Fruit fly (Drosophila melanogaster) whole organism, embryonic: ENCODE data around the gene Esyt2.

ENCODE experiments used
- Awh ChIP-seq: fragments of 200-800 bp; sonication (Bioruptor generic); IDR thresholded peaks from 2 replicates; pipeline ENCODE4, ENCODE4 v1.3.6; 2022; ENCODE audit warnings: missing biosample characterization, missing genetic modification characterization
- Bgb ChIP-seq: fragments of 200-800 bp; sonication (Bioruptor generic); IDR thresholded peaks from 2 replicates; pipeline ENCODE4 v1.3.6; 2022; ENCODE audit warnings: missing biosample characterization, missing genetic modification characterization; ENCODE audit not compliant: partially characterized antibody
- C15 ChIP-seq: fragments of 200-800 bp; sonication (Bioruptor generic); IDR thresholded peaks from 3 replicates; pipeline ENCODE4 v1.3.6; 2022; ENCODE audit warnings: missing biosample characterization, missing genetic modification characterization
- CG10209 ChIP-seq: fragments of 200-800 bp; sonication (Bioruptor generic); optimal IDR thresholded peaks from 3 replicates; lab custom pipeline; 2017; ENCODE audit warnings: missing biosample characterization, mild to moderate bottlenecking, missing genetic modification characterization, missing genetic modification reagents
- CG1233 ChIP-seq: fragments of 200-800 bp; sonication (Bioruptor generic); optimal IDR thresholded peaks from 4 replicates; lab custom pipeline; 2018; ENCODE audit warnings: missing biosample characterization, mild to moderate bottlenecking, missing genetic modification characterization
- CG1602 ChIP-seq: fragments of 200-800 bp; sonication (Bioruptor generic); optimal IDR thresholded peaks from 3 replicates; lab custom pipeline; 2016; ENCODE audit warnings: missing biosample characterization, missing genetic modification characterization
- CG16779 ChIP-seq: fragments of 200-800 bp; sonication (Bioruptor generic); IDR thresholded peaks from 2 replicates; pipeline ENCODE4 v1.3.6; 2022; ENCODE audit warnings: missing biosample characterization, missing genetic modification characterization
- CG16813 ChIP-seq: fragments of 200-800 bp; sonication (Bioruptor generic); IDR thresholded peaks from 3 replicates; pipeline ENCODE4 v1.3.6; 2022; ENCODE audit warnings: missing biosample characterization, missing genetic modification characterization; ENCODE audit not compliant: partially characterized antibody
- CG17385 ChIP-seq: fragments of 200-800 bp; sonication (Bioruptor generic); optimal IDR thresholded peaks from 3 replicates; lab custom pipeline; 2018; ENCODE audit warnings: missing biosample characterization, mild to moderate bottlenecking, missing genetic modification characterization
- CG2120 ChIP-seq: fragments of 200-800 bp; sonication (Bioruptor generic); optimal IDR thresholded peaks from 3 replicates; lab custom pipeline; 2016; ENCODE audit warnings: missing biosample characterization, missing genetic modification characterization
- CG32767 ChIP-seq: fragments of 200-800 bp; sonication (Bioruptor generic); IDR thresholded peaks from 2 replicates; pipeline ENCODE4 v1.3.6; 2022; ENCODE audit warnings: missing biosample characterization, missing genetic modification characterization
- CG4282 ChIP-seq: fragments of 200-800 bp; sonication (Bioruptor generic); optimal IDR thresholded peaks from 2 replicates; lab custom pipeline; 2016; ENCODE audit warnings: missing biosample characterization, missing genetic modification characterization
- CG5245 ChIP-seq: fragments of 200-800 bp; sonication (Bioruptor generic); optimal IDR thresholded peaks from 3 replicates; lab custom pipeline; 2016; ENCODE audit warnings: missing biosample characterization, missing genetic modification characterization
- CG8290 ChIP-seq, 3 experiments: fragments of 200-800 bp; sonication (Bioruptor generic); optimal IDR thresholded peaks; 2 replicates each; lab custom pipeline; 2016 to 2019; ENCODE audit warnings: missing biosample characterization in 3 of 3, missing genetic modification characterization in 3 of 3, mild to moderate bottlenecking in 2 of 3, moderate library complexity in 1 of 3
- CG8359 ChIP-seq: fragments of 200-800 bp; sonication (Bioruptor generic); optimal IDR thresholded peaks from 2 replicates; lab custom pipeline; 2017; ENCODE audit warnings: missing biosample characterization, mild to moderate bottlenecking, missing genetic modification characterization, borderline replicate concordance
- CG8944 ChIP-seq: fragments of 200-800 bp; sonication (Bioruptor generic); optimal IDR thresholded peaks from 3 replicates; lab custom pipeline; 2016; ENCODE audit warnings: missing biosample characterization, missing genetic modification characterization
- Camta ChIP-seq: fragments of 200-800 bp; sonication (Bioruptor generic); optimal IDR thresholded peaks from 2 replicates; lab custom pipeline; 2016; ENCODE audit warnings: missing biosample characterization, missing genetic modification characterization
- Dek ChIP-seq: fragments of 200-800 bp; sonication (Bioruptor generic); optimal IDR thresholded peaks from 3 replicates; lab custom pipeline; 2019; ENCODE audit warnings: missing biosample characterization, mild to moderate bottlenecking, missing genetic modification characterization, moderate library complexity
- Hey ChIP-seq: fragments of 200-800 bp; sonication (Bioruptor generic); optimal IDR thresholded peaks from 3 replicates; lab custom pipeline; 2018; ENCODE audit warnings: missing biosample characterization, mild to moderate bottlenecking, missing genetic modification characterization
- Lhr ChIP-seq: fragments of 200-800 bp; sonication (Bioruptor generic); optimal IDR thresholded peaks from 3 replicates; lab custom pipeline; 2017; ENCODE audit warnings: mild to moderate bottlenecking, missing biosample characterization, missing genetic modification reagents, missing genetic modification characterization
- Pdp1 ChIP-seq, 2 experiments: fragments of 200-800 bp; sonication (Bioruptor generic); optimal IDR thresholded peaks; 3 replicates each; lab custom pipeline; 2016; ENCODE audit warnings: missing biosample characterization in 2 of 2, missing genetic modification characterization in 2 of 2, mild to moderate bottlenecking in 1 of 2, moderate library complexity in 1 of 2
- Poxn ChIP-seq: fragments of 200-800 bp; sonication (Bioruptor generic); IDR thresholded peaks from 2 replicates; pipeline ENCODE4 v1.3.6; 2022; ENCODE audit warnings: missing biosample characterization, missing genetic modification characterization
- Side ChIP-seq: fragments of 200-800 bp; sonication (Bioruptor generic); optimal IDR thresholded peaks from 2 replicates; lab custom pipeline; 2016; ENCODE audit warnings: missing biosample characterization, missing genetic modification characterization
- Six4 ChIP-seq: fragments of 200-800 bp; sonication (Bioruptor generic); optimal IDR thresholded peaks from 2 replicates; lab custom pipeline; 2016; ENCODE audit warnings: missing biosample characterization, missing genetic modification characterization
- Stat92E ChIP-seq, 3 experiments: fragments of >200 bp in 2 of 3; fragments of 200-800 bp in 1 of 3; sonication (Bioruptor generic) in 1 of 3; optimal IDR thresholded peaks; 2 replicates each; lab custom pipeline; 2017 to 2019; ENCODE audit warnings: missing biosample characterization in 3 of 3, missing genetic modification characterization in 3 of 3, mild to moderate bottlenecking in 1 of 3, moderate library complexity in 1 of 3
- ase ChIP-seq: fragments of 200-800 bp; sonication (Bioruptor generic); IDR thresholded peaks from 3 replicates; pipeline ENCODE4 v1.3.6; 2022; ENCODE audit warnings: missing biosample characterization, missing genetic modification characterization
- az2 ChIP-seq: fragments of 200-800 bp; sonication (Bioruptor generic); optimal IDR thresholded peaks from 3 replicates; lab custom pipeline; 2016; ENCODE audit warnings: missing biosample characterization, missing genetic modification characterization
- br ChIP-seq: fragments of >200 bp; optimal IDR thresholded peaks from 2 replicates; lab custom pipeline; 2017
- bsh ChIP-seq, 2 experiments: fragments of 200-800 bp; sonication (Bioruptor generic); optimal IDR thresholded peaks; 2 replicates each; lab custom pipeline; 2017 to 2018; ENCODE audit warnings: mild to moderate bottlenecking in 2 of 2, missing biosample characterization in 2 of 2, missing genetic modification characterization in 2 of 2, moderate library complexity in 1 of 2
- cg ChIP-seq: fragments of 200-800 bp; sonication (Bioruptor generic); optimal IDR thresholded peaks from 3 replicates; lab custom pipeline; 2019; ENCODE audit warnings: missing biosample characterization, mild to moderate bottlenecking, missing genetic modification characterization, moderate library complexity
- chinmo ChIP-seq: fragments of 200-800 bp; sonication (Bioruptor generic); IDR thresholded peaks from 4 replicates; pipeline ENCODE4 v1.3.6; 2022; ENCODE audit warnings: missing biosample characterization, missing genetic modification characterization; ENCODE audit not compliant: partially characterized antibody
- corto ChIP-seq: fragments of 200-800 bp; sonication (Bioruptor generic); optimal IDR thresholded peaks from 2 replicates; lab custom pipeline; 2016; ENCODE audit warnings: missing biosample characterization, mild to moderate bottlenecking, missing genetic modification characterization, moderate library complexity
- crp ChIP-seq, 2 experiments: fragments of 200-800 bp; sonication (Bioruptor generic); optimal IDR thresholded peaks; 2 replicates in 1 of 2; 3 replicates in 1 of 2; lab custom pipeline; 2017; ENCODE audit warnings: missing biosample characterization in 2 of 2, missing genetic modification characterization in 2 of 2, mild to moderate bottlenecking in 1 of 2, moderate library complexity in 1 of 2
- dati ChIP-seq: fragments of 200-800 bp; sonication (Bioruptor generic); IDR thresholded peaks from 2 replicates; pipeline ENCODE4 v1.3.6; 2022; ENCODE audit warnings: missing biosample characterization, missing genetic modification characterization
- ems ChIP-seq: fragments of 200-800 bp; sonication (Bioruptor generic); optimal IDR thresholded peaks from 3 replicates; lab custom pipeline; 2016; ENCODE audit warnings: missing biosample characterization, missing genetic modification characterization
- fd102C ChIP-seq: fragments of 200-800 bp; sonication (Bioruptor generic); optimal IDR thresholded peaks from 2 replicates; lab custom pipeline; 2018; ENCODE audit warnings: missing biosample characterization, mild to moderate bottlenecking, missing genetic modification characterization, moderate library complexity
- gro ChIP-seq: fragments of 200-800 bp; sonication (Bioruptor generic); optimal IDR thresholded peaks from 2 replicates; lab custom pipeline; 2016; ENCODE audit warnings: missing biosample characterization, missing genetic modification characterization
- gsb ChIP-seq: fragments of 200-800 bp; sonication (Bioruptor generic); IDR thresholded peaks from 2 replicates; pipeline ENCODE4 v1.3.6; 2022; ENCODE audit warnings: missing biosample characterization, missing genetic modification characterization
- ind ChIP-seq: fragments of 200-800 bp; sonication (Bioruptor generic); optimal IDR thresholded peaks from 3 replicates; lab custom pipeline; 2016; ENCODE audit warnings: missing biosample characterization, missing genetic modification characterization
- insv ChIP-seq, 2 experiments: fragments of 200-800 bp; sonication (Bioruptor generic); optimal IDR thresholded peaks; 3 replicates each; lab custom pipeline; 2016 to 2018; ENCODE audit warnings: missing biosample characterization in 2 of 2, missing genetic modification characterization in 2 of 2
- klu ChIP-seq: fragments of 200-800 bp; sonication (Bioruptor generic); IDR thresholded peaks from 2 replicates; pipeline ENCODE4 v1.3.6; 2022; ENCODE audit warnings: missing biosample characterization, missing genetic modification characterization
- nerfin-2 ChIP-seq: fragments of 200-800 bp; sonication (Bioruptor generic); IDR thresholded peaks from 2 replicates; pipeline ENCODE4 v1.3.6; 2022; ENCODE audit warnings: missing biosample characterization, missing genetic modification characterization; ENCODE audit not compliant: partially characterized antibody
- p53 ChIP-seq: fragments of 200-800 bp; sonication (Bioruptor generic); optimal IDR thresholded peaks from 2 replicates; lab custom pipeline; 2016; ENCODE audit warnings: missing biosample characterization, missing genetic modification characterization
- peb ChIP-seq: fragments of 200-800 bp; sonication (Bioruptor generic); IDR thresholded peaks from 2 replicates; pipeline ENCODE4 v1.3.6; 2022; ENCODE audit warnings: missing biosample characterization, missing genetic modification characterization
- prd ChIP-seq, 3 experiments: fragments of >200 bp in 2 of 3; fragments of 200-800 bp in 1 of 3; sonication (Bioruptor generic) in 1 of 3; optimal IDR thresholded peaks in 2 of 3; IDR thresholded peaks in 1 of 3; 2 replicates in 2 of 3; 3 replicates in 1 of 3; pipeline versions ENCODE4 v1.3.6 to Lab custom; 2017 to 2022; ENCODE audit warnings: missing biosample characterization in 1 of 3, missing genetic modification characterization in 1 of 3
- rib ChIP-seq: fragments of 200-800 bp; sonication (Bioruptor generic); IDR thresholded peaks from 2 replicates; pipeline ENCODE4 v1.3.6; 2022; ENCODE audit warnings: missing biosample characterization, missing genetic modification characterization
- tio ChIP-seq: fragments of 200-800 bp; sonication (Bioruptor generic); optimal IDR thresholded peaks from 2 replicates; lab custom pipeline; 2017; ENCODE audit warnings: missing biosample characterization, missing genetic modification characterization, inconsistent platforms
- tx ChIP-seq: fragments of 200-800 bp; sonication (Bioruptor generic); optimal IDR thresholded peaks from 2 replicates; lab custom pipeline; 2016; ENCODE audit warnings: missing biosample characterization, missing genetic modification characterization

Gene Esyt2

DNA sequence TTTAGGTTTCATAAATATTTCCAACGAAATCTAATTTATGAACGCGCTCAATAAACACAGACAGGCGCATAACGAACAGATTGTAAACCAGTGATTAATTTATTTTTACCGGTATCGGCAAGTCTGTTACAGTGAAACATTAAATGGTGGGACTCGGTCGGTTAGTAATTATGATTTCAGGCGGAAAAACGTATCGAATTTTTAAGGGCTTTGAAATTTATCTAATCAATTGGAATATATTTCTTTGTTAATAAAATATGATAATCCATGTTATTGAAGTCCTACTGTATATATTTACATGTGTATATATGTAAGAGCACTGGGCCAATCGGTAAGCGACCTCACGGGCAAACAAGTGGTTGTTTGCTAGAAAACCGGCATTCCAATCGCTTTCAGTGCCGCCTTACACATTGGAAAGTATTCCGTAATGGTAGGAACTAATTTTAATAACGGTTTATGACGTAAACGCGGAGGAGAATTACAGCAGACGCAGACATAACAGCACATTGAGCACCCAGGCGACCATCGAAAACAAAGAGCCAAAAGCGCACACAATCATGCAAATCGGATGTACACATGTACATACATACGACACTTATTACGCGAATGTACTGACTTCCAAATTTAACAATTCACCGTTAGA, 1.4 kb upstream of the Esyt2 start (continued):
- TF ChIP-seq Lhr (GFP tag; lab: Kevin White, UChicago) (no peak), tx (GFP tag; lab: Kevin White, UChicago) (peak; percentile 87), Dek (tag; lab: Kevin White, UChicago) (peak; percentile 93), p53 (peak; percentile 17), fd102C (GFP tag; lab: Kevin White, UChicago) (no peak), CG17385 (GFP tag; lab: Kevin White, UChicago) (peak; percentile 93), CG16813 (GFP tag; lab: Robert Waterston, UW) (no peak), Six4 (peak; percentile 83), corto (peak; percentile 60), Hey (tag; lab: Kevin White, UChicago) (peak; percentile 84), bsh (GFP tag; optimal IDR thresholded peaks at IDR 0.05; lab: Kevin White, UChicago) (peak; percentile 58 to 89), CG2120 (peak; percentile 98), CG5245 (peak; percentile 87), Bgb (GFP tag; lab: Robert Waterston, UW) (no peak), br (lab: Kevin White, UChicago) (no peak), chinmo (0 out of 4 replicates have a peak, but pooled peaks have one; percentile 45), Pdp1 (GFP tag; optimal IDR thresholded peaks at IDR 0.05; lab: Kevin White, UChicago) (peak; percentile 88 to 89), CG32767 (peak; percentile 92), peb (peak; percentile 83), CG1602 (GFP tag; lab: Kevin White, UChicago) (peak; percentile 88), Stat92E (GFP tag; optimal IDR thresholded peaks at IDR 0.05; lab: Kevin White, UChicago) (no peak), Camta (peak; percentile 89), crp (GFP tag; optimal IDR thresholded peaks at IDR 0.05; lab: Kevin White, UChicago) (peak in 1 of 2 experiments; percentile 48), prd (optimal IDR thresholded peaks at IDR 0.05; lab: Kevin White, UChicago) (no peak), prd (GFP tag; IDR thresholded peaks at IDR 0.05; lab: Robert Waterston, UW) (peak; percentile 96), CG8359 (peak; percentile 44), Awh (GFP tag; lab: Robert Waterston, UW) (peak; percentile 94), az2 (GFP tag; lab: Kevin White, UChicago) (peak; percentile 93), ase (peak; percentile 93), tio (GFP tag; lab: Kevin White, UChicago) (peak; percentile 84), ind (GFP tag; lab: Kevin White, UChicago) (peak; percentile 86), C15 (GFP tag; lab: Robert Waterston, UW) (peak; percentile 93), CG16779 (GFP tag; lab: Robert Waterston, UW) (peak; percentile 95), ems (GFP tag; lab: Kevin White, UChicago) (peak; percentile 91), insv (GFP tag; optimal IDR thresholded peaks at IDR 0.05; lab: Kevin White, UChicago) (peak in 1 of 2 experiments; percentile 46), gsb (peak; percentile 93), Poxn (GFP tag; lab: Robert Waterston, UW) (peak; percentile 73), dati (GFP tag; lab: Robert Waterston, UW) (peak; percentile 69; the same call in 1 of the 2 replicates), cg (GFP tag; lab: Kevin White, UChicago) (no peak), CG8944 (GFP tag; lab: Kevin White, UChicago) (peak; percentile 71), gro (peak; percentile 95), Side (GFP tag; lab: Kevin White, UChicago) (peak; percentile 77), CG1233 (GFP tag; lab: Kevin White, UChicago) (peak; percentile 89), CG10209 (GFP tag; lab: Kevin White, UChicago) (peak; percentile 92), nerfin-2 (no peak), CG4282 (GFP tag; lab: Kevin White, UChicago) (peak; percentile 55), klu (GFP tag; lab: Robert Waterston, UW) (peak; percentile 88), rib (GFP tag; lab: Robert Waterston, UW) (peak; percentile 96), CG8290 (GFP tag; optimal IDR thresholded peaks at IDR 0.05; lab: Kevin White, UChicago) (no peak), CG8290 (tag; optimal IDR thresholded peaks at IDR 0.05; lab: Kevin White, UChicago) (no peak)
